Fruit fly (Drosophila melanogaster) whole organism, embryonic: ENCODE measurements around the gene CG42674.
A peak's percentile ranks its signal among the peaks of the same experiment; 100 is the strongest.

Source experiments
- Atf3 ChIP-seq: fragments of 200-800 bp; sonication (Bioruptor generic); optimal IDR thresholded peaks from 3 replicates; lab custom pipeline; 2016; ENCODE audit warnings: missing biosample characterization, missing genetic modification characterization
- BEAF-32 ChIP-seq: fragments of 200-800 bp; sonication (Bioruptor generic); optimal IDR thresholded peaks from 3 replicates; lab custom pipeline; 2017; ENCODE audit warnings: missing biosample characterization, missing genetic modification characterization, mild to moderate bottlenecking, moderate library complexity, missing genetic modification reagents
- CG11560 ChIP-seq: fragments of 200-800 bp; sonication (Bioruptor generic); IDR thresholded peaks from 3 replicates; pipeline ENCODE4 v1.3.6; 2022; ENCODE audit warnings: missing biosample characterization, missing genetic modification characterization
- CG11695 ChIP-seq: fragments of 200-800 bp; sonication (Bioruptor generic); IDR thresholded peaks from 3 replicates; pipeline ENCODE4 v1.3.6; 2022; ENCODE audit warnings: missing biosample characterization, missing genetic modification characterization
- CG12391 ChIP-seq: fragments of 200-800 bp; sonication (Bioruptor generic); optimal IDR thresholded peaks from 3 replicates; lab custom pipeline; 2018; ENCODE audit warnings: missing biosample characterization, mild to moderate bottlenecking, missing genetic modification characterization, moderate library complexity
- CG13287 ChIP-seq: fragments of 200-800 bp; sonication (Bioruptor generic); IDR thresholded peaks from 2 replicates; pipeline ENCODE4 v1.3.6; 2022; ENCODE audit warnings: missing biosample characterization, missing genetic modification characterization; ENCODE audit not compliant: partially characterized antibody
- CG14710 ChIP-seq: fragments of 200-800 bp; sonication (Bioruptor generic); optimal IDR thresholded peaks from 3 replicates; lab custom pipeline; 2019; ENCODE audit warnings: missing biosample characterization, mild to moderate bottlenecking, missing genetic modification characterization, moderate library complexity
- CG14860 ChIP-seq: fragments of 200-800 bp; sonication (Bioruptor generic); IDR thresholded peaks from 3 replicates; pipeline ENCODE4 v1.3.6; 2022; ENCODE audit warnings: missing biosample characterization, missing genetic modification characterization; ENCODE audit not compliant: partially characterized antibody
- CG15601 ChIP-seq: fragments of 200-800 bp; sonication (Bioruptor generic); optimal IDR thresholded peaks from 3 replicates; lab custom pipeline; 2019; ENCODE audit warnings: missing biosample characterization, mild to moderate bottlenecking, missing genetic modification characterization, moderate library complexity
- CG1792 ChIP-seq: fragments of 200-800 bp; sonication (Bioruptor generic); optimal IDR thresholded peaks from 2 replicates; lab custom pipeline; 2016; ENCODE audit warnings: missing biosample characterization, missing genetic modification characterization
- CG2199 ChIP-seq: fragments of 200-800 bp; sonication (Bioruptor generic); IDR thresholded peaks from 3 replicates; pipeline ENCODE4 v1.3.6; 2022; ENCODE audit warnings: missing biosample characterization, missing genetic modification characterization
- CG2712 ChIP-seq: fragments of 200-800 bp; optimal IDR thresholded peaks from 3 replicates; lab custom pipeline; 2019; ENCODE audit warnings: missing biosample characterization, mild to moderate bottlenecking, missing genetic modification characterization, moderate library complexity
- CG33557 ChIP-seq: fragments of 200-800 bp; sonication (Bioruptor generic); optimal IDR thresholded peaks from 2 replicates; lab custom pipeline; 2019; ENCODE audit warnings: missing biosample characterization, mild to moderate bottlenecking, missing genetic modification characterization, moderate library complexity
- CG6254 ChIP-seq: fragments of 200-800 bp; sonication (Bioruptor generic); optimal IDR thresholded peaks from 3 replicates; lab custom pipeline; 2017; ENCODE audit warnings: mild to moderate bottlenecking, missing biosample characterization, missing genetic modification reagents, missing genetic modification characterization
- CG7839 ChIP-seq: fragments of 200-800 bp; sonication (Bioruptor generic); optimal IDR thresholded peaks from 3 replicates; lab custom pipeline; 2018; ENCODE audit warnings: missing biosample characterization, mild to moderate bottlenecking, missing genetic modification characterization, moderate library complexity
- CG7963 ChIP-seq: fragments of 200-800 bp; sonication (Bioruptor generic); IDR thresholded peaks from 3 replicates; pipeline ENCODE4 v1.3.6; 2022; ENCODE audit warnings: missing biosample characterization, missing genetic modification characterization; ENCODE audit not compliant: partially characterized antibody
- CG8478 ChIP-seq: fragments of >200 bp; optimal IDR thresholded peaks from 2 replicates; lab custom pipeline; 2018
- CG9727 ChIP-seq: fragments of 200-800 bp; sonication (Bioruptor generic); optimal IDR thresholded peaks from 3 replicates; lab custom pipeline; 2017; ENCODE audit warnings: missing biosample characterization, mild to moderate bottlenecking, missing genetic modification characterization
- CG9797 ChIP-seq: fragments of 200-800 bp; sonication (Bioruptor generic); optimal IDR thresholded peaks from 3 replicates; lab custom pipeline; 2018; ENCODE audit warnings: missing biosample characterization, mild to moderate bottlenecking, missing genetic modification characterization
- CHES-1-like ChIP-seq: fragments of 200-800 bp; sonication (Bioruptor generic); optimal IDR thresholded peaks from 2 replicates; lab custom pipeline; 2016; ENCODE audit warnings: missing biosample characterization, missing genetic modification characterization
- Dad ChIP-seq: fragments of 200-800 bp; sonication (Bioruptor generic); optimal IDR thresholded peaks from 3 replicates; lab custom pipeline; 2016; ENCODE audit warnings: missing biosample characterization, missing genetic modification characterization
- Dp ChIP-seq: fragments of 200-800 bp; sonication (Bioruptor generic); optimal IDR thresholded peaks from 2 replicates; lab custom pipeline; 2018; ENCODE audit warnings: missing biosample characterization, mild to moderate bottlenecking, missing genetic modification characterization, moderate library complexity
- E2f2 ChIP-seq: fragments of 200-800 bp; sonication (Bioruptor generic); IDR thresholded peaks from 2 replicates; pipeline ENCODE4 v1.3.6; 2022; ENCODE audit warnings: missing biosample characterization, missing genetic modification characterization
- Elba2 ChIP-seq: fragments of 200-800 bp; sonication (Bioruptor generic); optimal IDR thresholded peaks from 3 replicates; lab custom pipeline; 2016; ENCODE audit warnings: missing biosample characterization, missing genetic modification characterization
- GATAe ChIP-seq: fragments of 200-800 bp; sonication (Bioruptor generic); conservative IDR thresholded peaks from 2 replicates; pipeline ENCODE4 v1.3.6; 2022; ENCODE audit warnings: missing biosample characterization, missing genetic modification characterization
- Gsc ChIP-seq: fragments of 200-800 bp; sonication (Bioruptor generic); IDR thresholded peaks from 2 replicates; pipeline ENCODE4 v1.3.6; 2022; ENCODE audit warnings: missing biosample characterization, missing genetic modification characterization
- Hmr ChIP-seq: fragments of 200-800 bp; sonication (Bioruptor generic); optimal IDR thresholded peaks from 3 replicates; lab custom pipeline; 2017; ENCODE audit warnings: mild to moderate bottlenecking, missing biosample characterization, missing genetic modification reagents, missing genetic modification characterization
- Med ChIP-seq: fragments of 200-800 bp; sonication (Bioruptor generic); peaks from one replicate; lab custom pipeline; 2016; ENCODE audit warnings: missing biosample characterization, missing genetic modification characterization, mild to moderate bottlenecking, inconsistent platforms, moderate library complexity
- Ravus ChIP-seq: fragments of 200-800 bp; sonication (Bioruptor generic); IDR thresholded peaks from 2 replicates; pipeline ENCODE4 v1.3.6; 2022; ENCODE audit warnings: missing biosample characterization, missing genetic modification characterization
- Side ChIP-seq: fragments of 200-800 bp; sonication (Bioruptor generic); optimal IDR thresholded peaks from 2 replicates; lab custom pipeline; 2016; ENCODE audit warnings: missing biosample characterization, missing genetic modification characterization
- amos ChIP-seq: fragments of 200-800 bp; sonication (Bioruptor generic); IDR thresholded peaks from 2 replicates; pipeline ENCODE4 v1.3.6; 2022; ENCODE audit warnings: missing biosample characterization, missing genetic modification characterization; ENCODE audit not compliant: partially characterized antibody
- bsh ChIP-seq, 2 experiments: fragments of 200-800 bp; sonication (Bioruptor generic); optimal IDR thresholded peaks; 2 replicates each; lab custom pipeline; 2017 to 2018; ENCODE audit warnings: mild to moderate bottlenecking in 2 of 2, missing biosample characterization in 2 of 2, missing genetic modification characterization in 2 of 2, moderate library complexity in 1 of 2
- caup ChIP-seq: fragments of 200-800 bp; sonication (Bioruptor generic); optimal IDR thresholded peaks from 3 replicates; lab custom pipeline; 2017; ENCODE audit warnings: missing biosample characterization, mild to moderate bottlenecking, missing genetic modification characterization, moderate library complexity; ENCODE audit not compliant: severe bottlenecking
- dm ChIP-seq: fragments of 200-800 bp; sonication (Bioruptor generic); optimal IDR thresholded peaks from 3 replicates; lab custom pipeline; 2016; ENCODE audit warnings: missing biosample characterization, missing genetic modification characterization
- dpn ChIP-seq, 2 experiments: fragments of 200-800 bp; sonication (Bioruptor generic); optimal IDR thresholded peaks; 3 replicates each; lab custom pipeline; 2016; ENCODE audit warnings: missing biosample characterization in 2 of 2, missing genetic modification characterization in 2 of 2
- eve ChIP-seq, 2 experiments: fragments of >200 bp; optimal IDR thresholded peaks; 2 replicates each; lab custom pipeline; 2017; ENCODE audit warnings: missing biosample characterization in 2 of 2, missing genetic modification characterization in 2 of 2
- ewg ChIP-seq: fragments of 200-800 bp; sonication (Bioruptor generic); optimal IDR thresholded peaks from 3 replicates; lab custom pipeline; 2017; ENCODE audit warnings: mild to moderate bottlenecking, missing biosample characterization, missing genetic modification reagents, missing genetic modification characterization
- exex ChIP-seq: fragments of 200-800 bp; sonication (Bioruptor generic); optimal IDR thresholded peaks from 4 replicates; lab custom pipeline; 2018; ENCODE audit warnings: missing biosample characterization, mild to moderate bottlenecking, missing genetic modification characterization, moderate library complexity
- h ChIP-seq: fragments of >200 bp; optimal IDR thresholded peaks from 2 replicates; lab custom pipeline; 2017
- knrl ChIP-seq: fragments of 200-800 bp; sonication (Bioruptor generic); IDR thresholded peaks from 3 replicates; pipeline ENCODE4 v1.3.6; 2022; ENCODE audit warnings: missing biosample characterization, missing genetic modification characterization; ENCODE audit not compliant: partially characterized antibody
- lbe ChIP-seq: fragments of 200-800 bp; sonication (Bioruptor generic); optimal IDR thresholded peaks from 2 replicates; lab custom pipeline; 2016; ENCODE audit warnings: missing biosample characterization, mild to moderate bottlenecking, missing genetic modification characterization
- lmd ChIP-seq: fragments of 200-800 bp; sonication (Bioruptor generic); IDR thresholded peaks from 2 replicates; pipeline ENCODE4 v1.3.6; 2022; ENCODE audit warnings: missing biosample characterization, missing genetic modification characterization
- pb ChIP-seq: fragments of 200-800 bp; sonication (Bioruptor generic); optimal IDR thresholded peaks from 3 replicates; lab custom pipeline; 2016; ENCODE audit warnings: missing biosample characterization, missing genetic modification characterization
- pum ChIP-seq: fragments of 200-800 bp; sonication (Bioruptor generic); optimal IDR thresholded peaks from 2 replicates; lab custom pipeline; 2016; ENCODE audit warnings: missing biosample characterization, missing genetic modification characterization
- rib ChIP-seq: fragments of 200-800 bp; sonication (Bioruptor generic); IDR thresholded peaks from 2 replicates; pipeline ENCODE4 v1.3.6; 2022; ENCODE audit warnings: missing biosample characterization, missing genetic modification characterization
- ro ChIP-seq: fragments of 200-800 bp; sonication (Bioruptor generic); IDR thresholded peaks from 2 replicates; pipeline ENCODE4 v1.3.6; 2022; ENCODE audit warnings: missing biosample characterization, missing genetic modification characterization
- row ChIP-seq: fragments of 200-800 bp; sonication (Bioruptor generic); IDR thresholded peaks from 3 replicates; pipeline ENCODE4 v1.3.6; 2022; ENCODE audit warnings: missing biosample characterization, missing genetic modification characterization
- sens ChIP-seq: fragments of 200-800 bp; sonication (Bioruptor generic); peaks from one replicate; lab custom pipeline; 2016; ENCODE audit warnings: missing biosample characterization, missing genetic modification characterization
- shn ChIP-seq: fragments of 200-800 bp; sonication (Bioruptor generic); optimal IDR thresholded peaks from 3 replicates; lab custom pipeline; 2016; ENCODE audit warnings: missing biosample characterization, missing genetic modification characterization
- sima ChIP-seq: fragments of 200-800 bp; sonication (Bioruptor generic); optimal IDR thresholded peaks from 2 replicates; lab custom pipeline; 2016; ENCODE audit warnings: missing biosample characterization, missing genetic modification characterization
- ssp ChIP-seq: fragments of 200-800 bp; sonication (Bioruptor generic); IDR thresholded peaks from 2 replicates; pipeline ENCODE4 v1.3.6; 2022; ENCODE audit warnings: missing biosample characterization, missing genetic modification characterization
- zen ChIP-seq: fragments of 200-800 bp; sonication (Bioruptor generic); optimal IDR thresholded peaks from 3 replicates; lab custom pipeline; 2018; ENCODE audit warnings: missing biosample characterization, mild to moderate bottlenecking, missing genetic modification characterization, moderate library complexity

CG42674 gene

dm6 chr3L:20226153-20226552, 28.0 kb upstream of the CG42674 start:
- TF ChIP-seq row (peak; percentile 27; the same call in 1 of the 3 replicates), CG33557 (GFP tag; lab: Kevin White, UChicago) (no peak), dm (GFP tag; lab: Kevin White, UChicago) (peak; percentile 1), CG2199 (GFP tag; lab: Robert Waterston, UW) (no peak), dpn (GFP tag; optimal IDR thresholded peaks at IDR 0.05; lab: Kevin White, UChicago) (no peak), Atf3 (GFP tag; lab: Kevin White, UChicago) (no peak), ro (GFP tag; lab: Robert Waterston, UW) (no peak), CG9727 (GFP tag; lab: Kevin White, UChicago) (no peak), CG12391 (tag; lab: Kevin White, UChicago) (no peak), lbe (GFP tag; lab: Kevin White, UChicago) (no peak), GATAe (GFP tag; lab: Robert Waterston, UW) (no peak), Ravus (GFP tag; lab: Robert Waterston, UW) (no peak), Elba2 (GFP tag; lab: Kevin White, UChicago) (peak; percentile 63), exex (tag; lab: Kevin White, UChicago) (peak; percentile 5), shn (GFP tag; lab: Kevin White, UChicago) (no peak), BEAF-32 (peak; percentile 66), CHES-1-like (GFP tag; lab: Kevin White, UChicago) (peak; percentile 64), ewg (GFP tag; lab: Kevin White, UChicago) (peak; percentile 99), Med (GFP tag; lab: Kevin White, UChicago) (no peak), rib (no peak), CG2712 (tag; lab: Kevin White, UChicago) (peak; percentile 29), sens (GFP tag; lab: Kevin White, UChicago) (peak; percentile 77), CG6254 (GFP tag; lab: Kevin White, UChicago) (no peak), eve (GFP tag; optimal IDR thresholded peaks at IDR 0.05; lab: Kevin White, UChicago) (no peak), knrl (GFP tag; lab: Robert Waterston, UW) (peak; percentile 40; the same call in 1 of the 3 replicates), CG14710 (tag; lab: Kevin White, UChicago) (peak; percentile 60), Dp (GFP tag; lab: Kevin White, UChicago) (peak; percentile 72), zen (tag; lab: Kevin White, UChicago) (peak; percentile 46), CG1792 (GFP tag; lab: Kevin White, UChicago) (no peak), CG11560 (tag; lab: Robert Waterston, UW) (no peak), Gsc (GFP tag; lab: Robert Waterston, UW) (no peak), CG7839 (tag; lab: Kevin White, UChicago) (no peak), bsh (GFP tag; optimal IDR thresholded peaks at IDR 0.05; lab: Kevin White, UChicago) (no peak), Dad (GFP tag; lab: Kevin White, UChicago) (no peak), pum (GFP tag; lab: Kevin White, UChicago) (no peak), CG7963 (no peak), sima (no peak), pb (GFP tag; lab: Kevin White, UChicago) (no peak), CG14860 (GFP tag; lab: Robert Waterston, UW) (0 out of 3 replicates have a peak, but pooled peaks have one; percentile 22), CG9797 (GFP tag; lab: Kevin White, UChicago) (peak; percentile 81), h (lab: Kevin White, UChicago) (no peak), Hmr (GFP tag; lab: Kevin White, UChicago) (no peak), E2f2 (peak; percentile 82), CG11695 (GFP tag; lab: Robert Waterston, UW) (no peak), caup (GFP tag; lab: Kevin White, UChicago) (no peak), amos (GFP tag; lab: Robert Waterston, UW) (peak; percentile 12; the same call in 1 of the 2 replicates), CG8478 (lab: Kevin White, UChicago) (no peak), Side (GFP tag; lab: Kevin White, UChicago) (no peak), CG15601 (tag; lab: Kevin White, UChicago) (no peak), ssp (GFP tag; lab: Robert Waterston, UW) (no peak), CG13287 (GFP tag; lab: Robert Waterston, UW) (peak; percentile 54), lmd (GFP tag; lab: Robert Waterston, UW) (no peak)
